Worm (Caenorhabditis elegans): Measurements from ENCODE around the gene srd-58.

- no peak for TF ChIP-seq fos-1 (tag; optimal IDR thresholded peaks at IDR 0.05)
- TF ChIP-seq blmp-1 (tag; optimal IDR thresholded peaks at IDR 0.05; ENCODE audit: insufficient read depth) = no peak
- no peak for TF ChIP-seq skn-1 (tag; optimal IDR thresholded peaks at IDR 0.05)
- no peak for TF ChIP-seq ama-1 (optimal IDR thresholded peaks at IDR 0.05)
- TF ChIP-seq lsy-2 (tag; optimal IDR thresholded peaks at IDR 0.05) = no peak
- no peak for TF ChIP-seq peb-1 (tag; optimal IDR thresholded peaks at IDR 0.05)
- TF ChIP-seq elt-1 (tag; optimal IDR thresholded peaks at IDR 0.05) = no peak
- TF ChIP-seq R02D3.7 (tag; optimal IDR thresholded peaks at IDR 0.05) = no peak
- no peak for TF ChIP-seq ztf-11 (tag; optimal IDR thresholded peaks at IDR 0.05)
Observed at ce11 chrII:7207649-7208048, 2.8 kb upstream of the srd-58 start.

Measured in whole organism, L2 larva.